Worm (Caenorhabditis elegans): ENCODE measurements around the gene C14C10.2.
A peak's percentile ranks its signal among the peaks of the same experiment; 100 is the strongest.

Gene C14C10.2

ce11 chrV:12554172-12555031 lies 37.9 kb downstream of the C14C10.2 start (continued):
- peak; percentile 28 for TF ChIP-seq ztf-4 (tag; optimal IDR thresholded peaks at IDR 0.05)
- peak; percentile 7 to 56 for TF ChIP-seq lsy-2 (tag; optimal IDR thresholded peaks at IDR 0.05)
- TF ChIP-seq mep-1 (tag; optimal IDR thresholded peaks at IDR 0.05): peak; percentile 20
- TF ChIP-seq elt-3 (tag; optimal IDR thresholded peaks at IDR 0.05): peak; percentile 22 to 98 (median 84)
- no peak for TF ChIP-seq C34B4.2 (tag; optimal IDR thresholded peaks at IDR 0.05)
- TF ChIP-seq dpl-1 (GFP tag; optimal IDR thresholded peaks at IDR 0.05): no peak
- TF ChIP-seq swsn-7 (tag; optimal IDR thresholded peaks at IDR 0.05): no peak
- peak; percentile 16 for TF ChIP-seq vab-15 (tag; optimal IDR thresholded peaks at IDR 0.05)
- no peak for TF ChIP-seq irx-1 (tag; optimal IDR thresholded peaks at IDR 0.05)
- no peak for TF ChIP-seq nhr-28 (tag; optimal IDR thresholded peaks at IDR 0.05)
- TF ChIP-seq nhr-71 (tag; optimal IDR thresholded peaks at IDR 0.05): peak; percentile 74
- TF ChIP-seq hpl-2 (GFP tag; optimal IDR thresholded peaks at IDR 0.05): no peak

ce11 chrV:12553286-12553725 lies 39.0 kb downstream of the C14C10.2 start:
- no peak for TF ChIP-seq ama-1 (optimal IDR thresholded peaks at IDR 0.05)
- TF ChIP-seq unc-62 (GFP tag; optimal IDR thresholded peaks at IDR 0.05): no peak
- TF ChIP-seq snpc-4 (tag; optimal IDR thresholded peaks at IDR 0.05): no peak
- TF ChIP-seq lin-15B (tag; optimal IDR thresholded peaks at IDR 0.05): no peak
- TF ChIP-seq ceh-90 (tag; optimal IDR thresholded peaks at IDR 0.05): no peak
- no peak for TF ChIP-seq ztf-4 (tag; optimal IDR thresholded peaks at IDR 0.05)
- no peak for TF ChIP-seq nhr-11 (tag; optimal IDR thresholded peaks at IDR 0.05)
- peak; percentile 40 for TF ChIP-seq snu-23 (GFP tag; optimal IDR thresholded peaks at IDR 0.05)
- TF ChIP-seq C16A3.4 (tag; optimal IDR thresholded peaks at IDR 0.05): no peak
- no peak for TF ChIP-seq lsy-2 (tag; optimal IDR thresholded peaks at IDR 0.05)
- TF ChIP-seq dpl-1 (GFP tag; optimal IDR thresholded peaks at IDR 0.05): no peak
- TF ChIP-seq lin-13 (GFP tag; optimal IDR thresholded peaks at IDR 0.05): no peak
- TF ChIP-seq grh-1 (GFP tag; IDR thresholded peaks at IDR 0.05): no peak; the same call in 1 of the 2 replicates
- TF ChIP-seq unc-30 (tag; optimal IDR thresholded peaks at IDR 0.05): no peak
- no peak for TF ChIP-seq alr-1 (tag; optimal IDR thresholded peaks at IDR 0.05; ENCODE audit: borderline replicate concordance)
- TF ChIP-seq rnt-1 (tag; optimal IDR thresholded peaks at IDR 0.05): no peak
- no peak for TF ChIP-seq elt-2 (tag; optimal IDR thresholded peaks at IDR 0.05)
- TF ChIP-seq fkh-4 (tag; optimal IDR thresholded peaks at IDR 0.05; ENCODE audit: borderline replicate concordance): no peak
- no peak for TF ChIP-seq zag-1 (tag; optimal IDR thresholded peaks at IDR 0.05)
- TF ChIP-seq lir-3 (tag; optimal IDR thresholded peaks at IDR 0.05; ENCODE audit: poor library complexity): no peak
- TF ChIP-seq F16B12.6 (tag; optimal IDR thresholded peaks at IDR 0.05): no peak
- TF ChIP-seq elt-3 (tag; optimal IDR thresholded peaks at IDR 0.05): peak in 5 of 6 experiments; percentile 51 to 98 (median 60)
- peak; percentile 64 for TF ChIP-seq lin-14 (GFP tag; optimal IDR thresholded peaks at IDR 0.05)
- no peak for TF ChIP-seq pqm-1 (tag; optimal IDR thresholded peaks at IDR 0.05)
- peak; percentile 47 for TF ChIP-seq unc-130 (tag; optimal IDR thresholded peaks at IDR 0.05)
- no peak for TF ChIP-seq nhr-237 (tag; optimal IDR thresholded peaks at IDR 0.05)
- peak; percentile 94 for TF ChIP-seq nhr-85 (tag)
- no peak for TF ChIP-seq nhr-77 (tag; optimal IDR thresholded peaks at IDR 0.05)
- peak; percentile 14 for TF ChIP-seq fkh-8 (tag; optimal IDR thresholded peaks at IDR 0.05)
- peak; percentile 60 for TF ChIP-seq nhr-20 (tag; optimal IDR thresholded peaks at IDR 0.05)
- no peak for TF ChIP-seq ceh-82 (tag; optimal IDR thresholded peaks at IDR 0.05)
- TF ChIP-seq egl-27 (tag; optimal IDR thresholded peaks at IDR 0.05): no peak
- TF ChIP-seq mab-9 (GFP tag; IDR thresholded peaks at IDR 0.05): no peak
- TF ChIP-seq lin-35 (GFP tag; optimal IDR thresholded peaks at IDR 0.05): no peak
- no peak for TF ChIP-seq skn-1 (tag; optimal IDR thresholded peaks at IDR 0.05)
- TF ChIP-seq C04F5.9 (tag; optimal IDR thresholded peaks at IDR 0.05): no peak
- TF ChIP-seq C34B4.2 (tag; optimal IDR thresholded peaks at IDR 0.05): no peak
- peak in 1 of 2 experiments; percentile 63 for TF ChIP-seq mdl-1 (tag; optimal IDR thresholded peaks at IDR 0.05)
- no peak for TF ChIP-seq xbp-1 (tag; optimal IDR thresholded peaks at IDR 0.05)
- TF ChIP-seq unc-98 (GFP tag; IDR thresholded peaks at IDR 0.05): no peak
- TF ChIP-seq pax-3 (tag; optimal IDR thresholded peaks at IDR 0.05): peak; percentile 55
- TF ChIP-seq zip-4 (GFP tag; optimal IDR thresholded peaks at IDR 0.05): no peak

All from whole organism, L1 larva.